Fruit fly (Drosophila melanogaster) whole organism, prepupa: Measurements from ENCODE around the gene Rfx.

Experiments used
- CG31627 ChIP-seq: fragments of 200-800 bp; sonication (Bioruptor generic); optimal IDR thresholded peaks from 3 replicates; lab custom pipeline; 2016; ENCODE audit warnings: missing biosample characterization, missing genetic modification characterization
- CG32006 ChIP-seq: fragments of 200-800 bp; sonication (Bioruptor generic); optimal IDR thresholded peaks from 3 replicates; lab custom pipeline; 2017; ENCODE audit warnings: missing biosample characterization, mild to moderate bottlenecking, missing genetic modification characterization
- OdsH ChIP-seq: fragments of 200-800 bp; sonication (Bioruptor generic); optimal IDR thresholded peaks from 3 replicates; lab custom pipeline; 2016; ENCODE audit warnings: missing biosample characterization, missing genetic modification characterization
- Sox15 ChIP-seq: fragments of 200-800 bp; sonication (Bioruptor generic); optimal IDR thresholded peaks from 3 replicates; lab custom pipeline; 2016; ENCODE audit warnings: missing biosample characterization, missing genetic modification characterization

DNA sequence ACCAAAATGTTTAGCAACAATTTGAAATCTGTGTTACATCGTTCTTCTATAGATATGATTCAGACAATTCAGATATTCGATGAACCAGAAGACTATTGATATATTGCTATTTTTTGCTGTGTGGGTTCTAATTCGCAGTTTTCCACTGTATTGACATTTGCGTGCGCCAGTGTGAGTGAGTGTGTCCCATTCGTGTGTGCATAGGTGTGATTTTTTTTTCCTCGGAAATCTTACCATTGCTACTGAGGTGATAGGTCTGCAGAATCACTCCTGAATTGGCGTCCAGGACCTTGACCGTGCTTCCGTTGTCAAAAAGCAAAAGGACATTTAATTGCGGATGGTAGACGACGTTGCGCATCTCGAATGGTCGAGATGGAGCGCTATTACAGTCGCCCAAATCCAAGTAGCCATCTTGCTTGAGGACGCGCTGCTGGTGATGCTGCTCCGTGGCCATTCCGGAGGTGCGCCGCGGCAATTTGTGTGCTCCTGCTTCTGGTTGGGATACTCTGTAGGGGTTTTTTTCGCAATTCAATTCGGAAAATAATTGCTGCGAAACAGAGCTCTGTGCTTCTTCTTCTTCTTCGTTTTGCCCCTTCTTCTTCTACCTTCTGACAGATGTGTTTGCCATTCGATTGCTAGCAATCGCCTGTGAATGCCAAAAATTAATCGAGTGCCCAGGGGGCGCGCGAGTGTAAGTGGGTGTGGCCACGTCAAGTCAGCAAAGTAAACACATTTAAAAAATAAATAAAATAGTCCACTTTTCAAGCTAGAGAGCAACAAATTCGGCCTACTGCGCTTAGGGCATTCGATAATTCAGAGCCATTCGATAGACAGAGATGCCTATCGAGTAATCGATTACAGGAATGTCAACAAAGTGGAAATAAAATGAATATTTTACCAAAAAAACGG, 46.9 kb downstream of the Rfx start, which contains the start of the genes Bruce and CG12818:
- no peak for TF ChIP-seq OdsH
- no peak for TF ChIP-seq CG32006 (GFP tag; lab: Kevin White, UChicago)
- no peak for TF ChIP-seq CG31627
- TF ChIP-seq Sox15 (GFP tag; lab: Kevin White, UChicago) = no peak
